Worm (Caenorhabditis elegans) whole organism, L3 larva: ENCODE data around the gene F38E9.1.

Experiments
- aly-2 ChIP-seq: fragments of 150-350 bp; optimal IDR thresholded peaks from 2 replicates; lab custom pipeline; 2014; ENCODE audit warnings: missing biosample characterization, missing genetic modification characterization
- ama-1 ChIP-seq: fragments of 150-350 bp; optimal IDR thresholded peaks from 2 replicates; lab custom pipeline; 2018
- ceh-9 ChIP-seq: sonication (generic microtip); optimal IDR thresholded peaks from 2 replicates; lab custom pipeline; 2018; ENCODE audit warnings: missing biosample characterization, missing genetic modification characterization
- elt-2 ChIP-seq: sonication (generic microtip); optimal IDR thresholded peaks from 2 replicates; lab custom pipeline; 2016; ENCODE audit warnings: missing genetic modification reagents, mild to moderate bottlenecking, missing genetic modification characterization, missing compliant biosample characterization
- fos-1 ChIP-seq: fragments of 150-350 bp; optimal IDR thresholded peaks from 2 replicates; lab custom pipeline; 2014; ENCODE audit warnings: missing biosample characterization, missing genetic modification characterization
- lin-39 ChIP-seq: fragments of 150-350 bp; optimal IDR thresholded peaks from 2 replicates; lab custom pipeline; 2018; ENCODE audit warnings: missing biosample characterization, missing genetic modification reagents, missing genetic modification characterization
- lsy-12 ChIP-seq: sonication (generic microtip); optimal IDR thresholded peaks from 2 replicates; lab custom pipeline; 2016; ENCODE audit warnings: mild to moderate bottlenecking, missing genetic modification characterization, missing compliant biosample characterization
- nhr-23 ChIP-seq: fragments of 150-350 bp; optimal IDR thresholded peaks from 2 replicates; lab custom pipeline; 2014; ENCODE audit warnings: missing biosample characterization, missing genetic modification reagents, missing genetic modification characterization
- nhr-76 ChIP-seq: fragments of 150-350 bp; sonication (generic microtip); optimal IDR thresholded peaks from 5 replicates; lab custom pipeline; 2014; ENCODE audit warnings: missing biosample characterization, missing genetic modification characterization
- pqm-1 ChIP-seq: fragments of 150-350 bp; optimal IDR thresholded peaks from 2 replicates; lab custom pipeline; 2017; ENCODE audit warnings: missing biosample characterization, missing genetic modification characterization, inconsistent platforms
- unc-62 ChIP-seq: fragments of 150-350 bp; sonication (generic microtip); optimal IDR thresholded peaks from 4 replicates; lab custom pipeline; 2014; ENCODE audit warnings: missing biosample characterization, missing genetic modification reagents, missing genetic modification characterization
- zag-1 ChIP-seq: fragments of 150-350 bp; optimal IDR thresholded peaks from 2 replicates; lab custom pipeline; 2014; ENCODE audit warnings: missing biosample characterization, missing genetic modification characterization

ce11 chrX:16440949-16441348, 29.9 kb upstream of the F38E9.1 start:
- TF ChIP-seq elt-2 (tag; lab: Kevin White, UChicago) (no peak), unc-62 (GFP tag; lab: Kevin White, UChicago) (no peak), zag-1 (tag; lab: Kevin White, UChicago) (no peak), nhr-76 (no peak), lin-39 (tag; lab: Kevin White, UChicago) (no peak), aly-2 (tag; lab: Kevin White, UChicago) (no peak), fos-1 (no peak), ceh-9 (tag; lab: Kevin White, UChicago) (no peak), ama-1 (lab: Kevin White, UChicago) (no peak), pqm-1 (no peak), nhr-23 (no peak), lsy-12 (tag; lab: Kevin White, UChicago) (no peak)
